Worm (Caenorhabditis elegans) whole organism, L3 larva: Measurements from ENCODE around the gene C02F5.12.

ENCODE experiments used
- R02D3.7 ChIP-seq: fragments of 150-350 bp; optimal IDR thresholded peaks from 2 replicates; lab custom pipeline; 2014; ENCODE audit warnings: missing biosample characterization, missing genetic modification characterization
- aly-2 ChIP-seq: fragments of 150-350 bp; optimal IDR thresholded peaks from 2 replicates; lab custom pipeline; 2014; ENCODE audit warnings: missing biosample characterization, missing genetic modification characterization
- ceh-16 ChIP-seq: sonication (generic microtip); optimal IDR thresholded peaks from 2 replicates; lab custom pipeline; 2017; ENCODE audit warnings: missing biosample characterization, missing genetic modification characterization
- ceh-28 ChIP-seq: fragments of 150-350 bp; optimal IDR thresholded peaks from 2 replicates; lab custom pipeline; 2014; ENCODE audit warnings: missing biosample characterization, missing genetic modification reagents, missing genetic modification characterization
- ceh-82 ChIP-seq: fragments of 150-350 bp; optimal IDR thresholded peaks from 2 replicates; lab custom pipeline; 2014; ENCODE audit warnings: missing biosample characterization, missing genetic modification characterization
- ceh-9 ChIP-seq: sonication (generic microtip); optimal IDR thresholded peaks from 2 replicates; lab custom pipeline; 2018; ENCODE audit warnings: missing biosample characterization, missing genetic modification characterization
- egl-27 ChIP-seq: sonication (generic microtip); optimal IDR thresholded peaks from 4 replicates; lab custom pipeline; 2017; ENCODE audit warnings: missing biosample characterization, missing genetic modification reagents, missing genetic modification characterization
- egl-5 ChIP-seq: fragments of 150-350 bp; optimal IDR thresholded peaks from 2 replicates; lab custom pipeline; 2017; ENCODE audit warnings: missing biosample characterization, missing genetic modification reagents, missing genetic modification characterization, inconsistent platforms
- elt-1 ChIP-seq: fragments of 150-350 bp; optimal IDR thresholded peaks from 2 replicates; lab custom pipeline; 2014; ENCODE audit warnings: missing biosample characterization, missing genetic modification characterization
- elt-2 ChIP-seq: sonication (generic microtip); optimal IDR thresholded peaks from 2 replicates; lab custom pipeline; 2016; ENCODE audit warnings: missing genetic modification reagents, mild to moderate bottlenecking, missing genetic modification characterization, missing compliant biosample characterization
- elt-3 ChIP-seq, 3 experiments: fragments of 150-350 bp in 1 of 3; sonication (generic microtip) in 2 of 3; optimal IDR thresholded peaks; 2 replicates in 2 of 3; 4 replicates in 1 of 3; lab custom pipeline; 2014 to 2017; ENCODE audit warnings: missing biosample characterization in 3 of 3, missing genetic modification characterization in 3 of 3
- eor-1 ChIP-seq, 2 experiments: fragments of 150-350 bp; optimal IDR thresholded peaks; 2 replicates each; lab custom pipeline; 2014 to 2018; ENCODE audit warnings: missing biosample characterization in 2 of 2, missing genetic modification characterization in 2 of 2
- fkh-10 ChIP-seq: sonication (generic microtip); optimal IDR thresholded peaks from 2 replicates; lab custom pipeline; 2017; ENCODE audit warnings: missing biosample characterization, missing genetic modification reagents, missing genetic modification characterization
- fkh-2 ChIP-seq: fragments of 150-350 bp; optimal IDR thresholded peaks from 2 replicates; lab custom pipeline; 2014; ENCODE audit warnings: missing biosample characterization, missing genetic modification reagents, missing genetic modification characterization
- fos-1 ChIP-seq: fragments of 150-350 bp; optimal IDR thresholded peaks from 2 replicates; lab custom pipeline; 2014; ENCODE audit warnings: missing biosample characterization, missing genetic modification characterization
- hmg-11 ChIP-seq: sonication (generic microtip); optimal IDR thresholded peaks from 2 replicates; lab custom pipeline; 2016; ENCODE audit warnings: missing genetic modification characterization, missing compliant biosample characterization
- lin-15B ChIP-seq: fragments of 150-350 bp; optimal IDR thresholded peaks from 2 replicates; lab custom pipeline; 2014; ENCODE audit warnings: missing biosample characterization, missing genetic modification characterization
- lsy-12 ChIP-seq: sonication (generic microtip); optimal IDR thresholded peaks from 2 replicates; lab custom pipeline; 2016; ENCODE audit warnings: mild to moderate bottlenecking, missing genetic modification characterization, missing compliant biosample characterization
- mdl-1 ChIP-seq: fragments of 150-350 bp; optimal IDR thresholded peaks from 2 replicates; lab custom pipeline; 2014; ENCODE audit warnings: missing biosample characterization, missing genetic modification characterization
- nfya-1 ChIP-seq: sonication (generic microtip); optimal IDR thresholded peaks from 2 replicates; lab custom pipeline; 2017; ENCODE audit warnings: missing genetic modification characterization, mild to moderate bottlenecking, missing compliant biosample characterization, antibody characterized with exemption, moderate library complexity; ENCODE audit not compliant: insufficient read depth
- nhr-11 ChIP-seq: fragments of 150-350 bp; optimal IDR thresholded peaks from 2 replicates; lab custom pipeline; 2014; ENCODE audit warnings: missing biosample characterization, missing genetic modification characterization
- nhr-12 ChIP-seq: fragments of 150-350 bp; optimal IDR thresholded peaks from 2 replicates; lab custom pipeline; 2014; ENCODE audit warnings: missing biosample characterization, missing genetic modification characterization
- nhr-23 ChIP-seq: fragments of 150-350 bp; optimal IDR thresholded peaks from 2 replicates; lab custom pipeline; 2014; ENCODE audit warnings: missing biosample characterization, missing genetic modification reagents, missing genetic modification characterization
- nhr-237 ChIP-seq: fragments of 150-350 bp; optimal IDR thresholded peaks from 2 replicates; lab custom pipeline; 2014; ENCODE audit warnings: missing biosample characterization, missing genetic modification characterization
- nhr-43 ChIP-seq: sonication (generic microtip); optimal IDR thresholded peaks from 2 replicates; lab custom pipeline; 2016; ENCODE audit warnings: mild to moderate bottlenecking, missing genetic modification characterization, missing compliant biosample characterization; ENCODE audit not compliant: poor library complexity, severe bottlenecking
- nhr-67 ChIP-seq: fragments of 150-350 bp; optimal IDR thresholded peaks from 2 replicates; lab custom pipeline; 2014; ENCODE audit warnings: missing biosample characterization, missing genetic modification characterization
- nhr-76 ChIP-seq: fragments of 150-350 bp; sonication (generic microtip); optimal IDR thresholded peaks from 5 replicates; lab custom pipeline; 2014; ENCODE audit warnings: missing biosample characterization, missing genetic modification characterization
- nhr-77 ChIP-seq: fragments of 150-350 bp; optimal IDR thresholded peaks from 2 replicates; lab custom pipeline; 2014; ENCODE audit warnings: missing biosample characterization, missing genetic modification characterization
- pqm-1 ChIP-seq: fragments of 150-350 bp; optimal IDR thresholded peaks from 2 replicates; lab custom pipeline; 2017; ENCODE audit warnings: missing biosample characterization, missing genetic modification characterization, inconsistent platforms
- snpc-4 ChIP-seq: fragments of 150-350 bp; optimal IDR thresholded peaks from 2 replicates; lab custom pipeline; 2014; ENCODE audit warnings: missing biosample characterization, missing genetic modification characterization
- tbx-2 ChIP-seq: sonication (generic microtip); optimal IDR thresholded peaks from 2 replicates; lab custom pipeline; 2016; ENCODE audit warnings: mild to moderate bottlenecking, missing genetic modification characterization, missing compliant biosample characterization
- unc-39 ChIP-seq: sonication (generic microtip); optimal IDR thresholded peaks from 4 replicates; lab custom pipeline; 2017; ENCODE audit warnings: missing biosample characterization, missing genetic modification characterization
- unc-62 ChIP-seq: fragments of 150-350 bp; sonication (generic microtip); optimal IDR thresholded peaks from 4 replicates; lab custom pipeline; 2014; ENCODE audit warnings: missing biosample characterization, missing genetic modification reagents, missing genetic modification characterization
- ztf-11 ChIP-seq: fragments of 150-350 bp; optimal IDR thresholded peaks from 2 replicates; lab custom pipeline; 2014; ENCODE audit warnings: missing biosample characterization, missing genetic modification characterization
- ztf-4 ChIP-seq: fragments of 150-350 bp; optimal IDR thresholded peaks from 2 replicates; lab custom pipeline; 2014; ENCODE audit warnings: missing biosample characterization, missing genetic modification characterization

The C02F5.12 gene

ce11 chrIII:8283525-8283924 lies 40.7 kb upstream of the C02F5.12 start:
- no peak for TF ChIP-seq snpc-4 (tag; lab: Kevin White, UChicago)
- no peak for TF ChIP-seq ceh-28 (tag; lab: Kevin White, UChicago)
- TF ChIP-seq nhr-67 (tag; lab: Kevin White, UChicago), result no peak
- no peak for TF ChIP-seq ceh-16 (tag; lab: Kevin White, UChicago)
- TF ChIP-seq egl-5 (tag; lab: Kevin White, UChicago), result no peak
- no peak for TF ChIP-seq aly-2 (tag; lab: Kevin White, UChicago)
- no peak for TF ChIP-seq unc-39 (tag; lab: Kevin White, UChicago)

ce11 chrIII:8281310-8281709 lies 38.5 kb upstream of the C02F5.12 start:
- TF ChIP-seq nhr-67 (tag; lab: Kevin White, UChicago) (no peak), nhr-77 (tag; lab: Kevin White, UChicago) (no peak), nhr-23 (tag; lab: Kevin White, UChicago) (no peak), pqm-1 (tag; lab: Kevin White, UChicago) (no peak), lin-15B (tag; lab: Kevin White, UChicago) (no peak), hmg-11 (tag; lab: Kevin White, UChicago) (no peak), elt-3 (tag; optimal IDR thresholded peaks at IDR 0.05; lab: Kevin White, UChicago) (no peak)

ce11 chrIII:8280352-8280751 lies 37.5 kb upstream of the C02F5.12 start:
- no peak for TF ChIP-seq unc-39 (tag; lab: Kevin White, UChicago)
- TF ChIP-seq nhr-67 (tag; lab: Kevin White, UChicago), result no peak
- TF ChIP-seq snpc-4 (tag; lab: Kevin White, UChicago), result no peak
- no peak for TF ChIP-seq egl-5 (tag; lab: Kevin White, UChicago)
- TF ChIP-seq hmg-11 (tag; lab: Kevin White, UChicago), result no peak
- TF ChIP-seq ceh-16 (tag; lab: Kevin White, UChicago), result no peak
- no peak for TF ChIP-seq tbx-2
- no peak for TF ChIP-seq R02D3.7 (tag; lab: Kevin White, UChicago)
- no peak for TF ChIP-seq elt-1 (tag; lab: Kevin White, UChicago)
- TF ChIP-seq nhr-76, result no peak

- TF ChIP-seq elt-1 (tag; lab: Kevin White, UChicago) (peak; percentile 20), ztf-11 (tag; lab: Kevin White, UChicago) (no peak)
Observed at ce11 chrIII:8279567-8279966, 36.7 kb upstream of the C02F5.12 start.

- TF ChIP-seq ztf-4 (tag; lab: Kevin White, UChicago) (no peak), nhr-12 (tag; lab: Kevin White, UChicago) (no peak), elt-1 (tag; lab: Kevin White, UChicago) (no peak), tbx-2 (no peak), egl-27 (no peak), nhr-43 (no peak)
Observed at ce11 chrIII:8278801-8279200, 36.0 kb upstream of the C02F5.12 start, which contains the start of gene mig-10. TSS of gene mig-10 (plus strand) at chrIII:8279101.

ce11 chrIII:8275871-8276270 lies 33.0 kb upstream of the C02F5.12 start, which contains the start of gene clec-160:
TSS of gene clec-160 (minus strand) at chrIII:8275971.
- peak; percentile 6 for TF ChIP-seq elt-2 (tag; lab: Kevin White, UChicago)
- TF ChIP-seq ceh-82 (tag; lab: Kevin White, UChicago), result no peak
- TF ChIP-seq ceh-9 (tag; lab: Kevin White, UChicago), result no peak
- TF ChIP-seq pqm-1 (tag; lab: Kevin White, UChicago), result no peak
- TF ChIP-seq, all 47 proteins: peak for 1

ce11 chrIII:8271676-8272225 lies 28.9 kb upstream of the C02F5.12 start, which contains the start of the genes mps-4 and F09G8.10:
TSS of gene mps-4 (minus strand) at chrIII:8271776.
TSS of gene F09G8.10 (minus strand) at chrIII:8272175.
- no peak for TF ChIP-seq fkh-10 (GFP tag; lab: Kevin White, UChicago)
- TF ChIP-seq nhr-23 (tag; lab: Kevin White, UChicago), result no peak
- no peak for TF ChIP-seq nhr-237
- TF ChIP-seq egl-5 (tag; lab: Kevin White, UChicago), result no peak
- TF ChIP-seq egl-27, result no peak
- no peak for TF ChIP-seq aly-2 (tag; lab: Kevin White, UChicago)
- TF ChIP-seq fkh-2 (tag; lab: Kevin White, UChicago), result no peak
- no peak for TF ChIP-seq lsy-12 (tag; lab: Kevin White, UChicago)
- TF ChIP-seq nhr-76, result no peak
- TF ChIP-seq ztf-4 (tag; lab: Kevin White, UChicago), result no peak
- TF ChIP-seq unc-62 (GFP tag; lab: Kevin White, UChicago), result no peak
- TF ChIP-seq mdl-1 (tag; lab: Kevin White, UChicago), result no peak
- TF ChIP-seq nhr-11, result no peak
- no peak for TF ChIP-seq ceh-16 (tag; lab: Kevin White, UChicago)
- TF ChIP-seq nhr-12 (tag; lab: Kevin White, UChicago), result no peak
- TF ChIP-seq eor-1 (tag; optimal IDR thresholded peaks at IDR 0.05; lab: Kevin White, UChicago), result no peak
- no peak for TF ChIP-seq fos-1 (tag; lab: Kevin White, UChicago)
- TF ChIP-seq ceh-9 (tag; lab: Kevin White, UChicago), result no peak
- TF ChIP-seq nfya-1, result no peak
- no peak for TF ChIP-seq pqm-1 (tag; lab: Kevin White, UChicago)
